Worm (Caenorhabditis elegans) whole organism, late embryonic: ENCODE data around the gene R166.2.
"Not testable (repeated sequence)": the region's sequence is repeated elsewhere in the genome, so short reads cannot be mapped to it uniquely, and the experiment has no call there.

Source experiments
- C08G9.2 ChIP-seq: sonication (generic microtip); optimal IDR thresholded peaks from 2 replicates; lab custom pipeline; 2016; ENCODE audit warnings: mild to moderate bottlenecking, missing genetic modification characterization, moderate library complexity, missing compliant biosample characterization
- F13H6.1 ChIP-seq: sonication (generic microtip); optimal IDR thresholded peaks from 2 replicates; lab custom pipeline; 2016; ENCODE audit warnings: missing genetic modification characterization, missing compliant biosample characterization
- ceh-18 ChIP-seq: sonication (generic microtip); optimal IDR thresholded peaks from 2 replicates; lab custom pipeline; 2016; ENCODE audit warnings: missing genetic modification characterization, missing compliant biosample characterization
- ceh-22 ChIP-seq: sonication (generic microtip); optimal IDR thresholded peaks from 2 replicates; lab custom pipeline; 2017; ENCODE audit warnings: missing biosample characterization, missing genetic modification characterization
- dve-1 ChIP-seq: sonication (generic microtip); optimal IDR thresholded peaks from 2 replicates; lab custom pipeline; 2017; ENCODE audit warnings: antibody characterized with exemption, mild to moderate bottlenecking, missing genetic modification characterization, missing compliant biosample characterization
- fkh-10 ChIP-seq: fragments of 150-350 bp; optimal IDR thresholded peaks from 2 replicates; lab custom pipeline; 2014; ENCODE audit warnings: missing biosample characterization, missing genetic modification reagents, missing genetic modification characterization
- hlh-6 ChIP-seq: sonication (generic microtip); optimal IDR thresholded peaks from 2 replicates; lab custom pipeline; 2016; ENCODE audit warnings: missing genotype, missing genetic modification characterization, missing compliant biosample characterization
- hlh-8 ChIP-seq: sonication (generic microtip); optimal IDR thresholded peaks from 2 replicates; lab custom pipeline; 2016; ENCODE audit warnings: missing genotype, missing genetic modification characterization, missing compliant biosample characterization
- lin-11 ChIP-seq: fragments of 200-800 bp; sonication (Bioruptor generic); optimal IDR thresholded peaks from 2 replicates; lab custom pipeline; 2018; ENCODE audit warnings: mild to moderate bottlenecking, missing genetic modification characterization, missing compliant biosample characterization
- nhr-11 ChIP-seq: fragments of 150-350 bp; optimal IDR thresholded peaks from 2 replicates; lab custom pipeline; 2014; ENCODE audit warnings: missing biosample characterization, missing genetic modification characterization
- pha-4 ChIP-seq: fragments of 150-350 bp; optimal IDR thresholded peaks from 2 replicates; lab custom pipeline; 2018; ENCODE audit warnings: missing biosample characterization, missing genetic modification reagents, missing genetic modification characterization
- rnt-1 ChIP-seq: sonication (generic microtip); optimal IDR thresholded peaks from 2 replicates; lab custom pipeline; 2016; ENCODE audit warnings: missing genetic modification characterization, missing compliant biosample characterization
- unc-3 ChIP-seq, 2 experiments: fragments of 200-800 bp in 1 of 2; sonication (Bioruptor generic) in 1 of 2; sonication (generic microtip) in 1 of 2; conservative IDR thresholded peaks in 1 of 2; optimal IDR thresholded peaks in 1 of 2; 2 replicates each; pipeline versions ENCODE4 v1.3.6 to Lab custom; 2016 to 2022; ENCODE audit warnings: missing compliant biosample characterization in 2 of 2, missing genetic modification characterization in 2 of 2, missing genetic modification reagents in 1 of 2

DNA sequence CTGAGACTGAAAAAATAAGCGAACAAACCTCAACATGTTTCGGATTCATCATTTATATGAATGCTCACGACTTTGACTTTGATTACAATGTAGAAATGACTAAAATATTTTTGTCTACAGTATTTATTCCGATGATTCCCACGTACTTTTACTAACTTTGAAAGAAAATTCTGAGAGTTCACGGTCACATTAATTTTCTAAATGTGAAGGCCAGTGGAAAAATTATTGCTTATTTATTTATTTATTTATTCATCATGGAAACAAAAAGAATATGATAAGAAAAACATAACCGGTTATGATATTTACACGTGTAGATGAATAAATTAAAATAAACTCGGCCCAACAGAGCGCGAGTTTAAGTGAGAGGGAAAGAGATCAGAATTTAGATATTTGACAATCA lies 44.4 kb downstream of the R166.2 start, which contains the start of gene ZK666.8:
- not testable (repeated sequence) for TF ChIP-seq rnt-1; nhr-11 (tag; lab: Kevin White, UChicago); fkh-10; pha-4; dve-1 (tag; lab: Kevin White, UChicago); unc-3 (GFP tag; conservative IDR thresholded peaks at IDR 0.05; lab: Robert Waterston, UW); unc-3 (tag; optimal IDR thresholded peaks at IDR 0.05; lab: Kevin White, UChicago); F13H6.1 (tag; lab: Kevin White, UChicago); hlh-8 (tag; lab: Kevin White, UChicago); C08G9.2 (tag; lab: Kevin White, UChicago); ceh-18 (tag; lab: Kevin White, UChicago); lin-11 (tag; lab: Kevin White, UChicago); ceh-22 (tag; lab: Kevin White, UChicago); hlh-6 (tag; lab: Kevin White, UChicago)
